Fruit fly (Drosophila melanogaster) whole organism, wandering third instar larva: ENCODE results near the gene dj-1beta.

Source experiments
- Abd-B ChIP-seq: fragments of >200 bp; optimal IDR thresholded peaks from 2 replicates; lab custom pipeline; 2017; ENCODE audit warnings: missing biosample characterization, missing genetic modification characterization
- CG32264 ChIP-seq: fragments of 200-800 bp; sonication (Bioruptor generic); optimal IDR thresholded peaks from 2 replicates; lab custom pipeline; 2016; ENCODE audit warnings: missing biosample characterization, missing genetic modification characterization
- CG9705 ChIP-seq: fragments of 200-800 bp; sonication (Bioruptor generic); optimal IDR thresholded peaks from 2 replicates; lab custom pipeline; 2018; ENCODE audit warnings: missing biosample characterization, mild to moderate bottlenecking, missing genetic modification characterization
- Dfd ChIP-seq: fragments of >200 bp; optimal IDR thresholded peaks from 2 replicates; lab custom pipeline; 2017; ENCODE audit warnings: missing biosample characterization, missing genetic modification characterization
- Dif ChIP-seq: fragments of 200-275, 200-300 bp; sonication (Bioruptor generic); optimal IDR thresholded peaks from 2 replicates; lab custom pipeline; 2018; ENCODE audit warnings: missing biosample characterization, missing genetic modification characterization; ENCODE audit not compliant: partially characterized antibody
- GATAd ChIP-seq: sonication (Bioruptor generic); optimal IDR thresholded peaks from 2 replicates; lab custom pipeline; 2016; ENCODE audit warnings: missing biosample characterization, missing genetic modification characterization
- HLH106 ChIP-seq: fragments of 200-800 bp; optimal IDR thresholded peaks from 3 replicates; lab custom pipeline; 2019; ENCODE audit warnings: missing biosample characterization, mild to moderate bottlenecking, missing genetic modification characterization, moderate library complexity
- Hnf4 ChIP-seq: fragments of 200-800 bp; sonication (Bioruptor generic); optimal IDR thresholded peaks from 2 replicates; lab custom pipeline; 2016; ENCODE audit warnings: missing biosample characterization, mild to moderate bottlenecking, missing genetic modification characterization
- Hr78 ChIP-seq: fragments of >200 bp; optimal IDR thresholded peaks from 2 replicates; lab custom pipeline; 2017; ENCODE audit warnings: missing biosample characterization, missing genetic modification characterization
- Hr83 ChIP-seq: fragments of 200-300 bp; sonication (Bioruptor generic); optimal IDR thresholded peaks from 2 replicates; lab custom pipeline; 2016; ENCODE audit warnings: missing biosample characterization, mild to moderate bottlenecking, missing genetic modification characterization, moderate library complexity; ENCODE audit not compliant: poor library complexity, severe bottlenecking
- Jra ChIP-seq: sonication (Bioruptor generic); optimal IDR thresholded peaks from 2 replicates; lab custom pipeline; 2016; ENCODE audit warnings: missing biosample characterization, missing genetic modification characterization
- Mio ChIP-seq: sonication (Bioruptor generic); optimal IDR thresholded peaks from 2 replicates; lab custom pipeline; 2016; ENCODE audit warnings: missing biosample characterization, missing genetic modification characterization
- Myc ChIP-seq: fragments of >200 bp; optimal IDR thresholded peaks from 2 replicates; lab custom pipeline; 2017
- N ChIP-seq: fragments of >200 bp; optimal IDR thresholded peaks from 2 replicates; lab custom pipeline; 2018; ENCODE audit warnings: missing biosample characterization, missing external identifiers, missing genetic modification characterization
- OdsH ChIP-seq: fragments of 200-800 bp; sonication (Bioruptor generic); optimal IDR thresholded peaks from 2 replicates; lab custom pipeline; 2016; ENCODE audit warnings: missing biosample characterization, mild to moderate bottlenecking, missing genetic modification characterization
- Rel ChIP-seq, 2 experiments: fragments of 200-800 bp; sonication (Bioruptor generic) in 1 of 2; optimal IDR thresholded peaks; 2 replicates in 1 of 2; 3 replicates in 1 of 2; lab custom pipeline; 2016 to 2019; ENCODE audit warnings: mild to moderate bottlenecking in 2 of 2, missing biosample characterization in 2 of 2, missing genetic modification characterization in 2 of 2, moderate library complexity in 1 of 2
- Vsx2 ChIP-seq: fragments of 200-300, 225-300 bp; sonication (Bioruptor generic); optimal IDR thresholded peaks from 2 replicates; lab custom pipeline; 2018; ENCODE audit warnings: missing biosample characterization, missing genetic modification characterization; ENCODE audit not compliant: partially characterized antibody
- br ChIP-seq: fragments of 200-800 bp; sonication (Bioruptor generic); optimal IDR thresholded peaks from 2 replicates; lab custom pipeline; 2016; ENCODE audit warnings: missing biosample characterization, missing genetic modification characterization
- brk ChIP-seq: fragments of 200-800 bp; sonication (Bioruptor generic); optimal IDR thresholded peaks from 2 replicates; lab custom pipeline; 2016; ENCODE audit warnings: missing biosample characterization, mild to moderate bottlenecking, missing genetic modification characterization
- dl ChIP-seq, 2 experiments: fragments of 175-275, 200-275 bp in 1 of 2; fragments of 200-275 bp in 1 of 2; sonication (Bioruptor generic); optimal IDR thresholded peaks; lab custom pipeline; 2018; ENCODE audit warnings: mild to moderate bottlenecking in 2 of 2, missing biosample characterization in 2 of 2, missing genetic modification characterization in 2 of 2, moderate library complexity in 2 of 2; ENCODE audit not compliant: partially characterized antibody in 2 of 2, insufficient read depth in 1 of 2
- dmrt93B ChIP-seq: fragments of 200-800 bp; sonication (Bioruptor generic); optimal IDR thresholded peaks from 2 replicates; lab custom pipeline; 2018; ENCODE audit warnings: missing biosample characterization, mild to moderate bottlenecking, missing genetic modification characterization
- dsf ChIP-seq: sonication (Bioruptor generic); optimal IDR thresholded peaks from 2 replicates; lab custom pipeline; 2016; ENCODE audit warnings: missing biosample characterization, missing genetic modification characterization, borderline replicate concordance
- ey ChIP-seq: fragments of 200-800 bp; sonication (Bioruptor generic); optimal IDR thresholded peaks from 2 replicates; lab custom pipeline; 2016; ENCODE audit warnings: missing biosample characterization, missing genetic modification characterization
- foxo ChIP-seq, 2 experiments: fragments of 200-800 bp; sonication (Bioruptor generic); optimal IDR thresholded peaks; 2 replicates in 1 of 2; 3 replicates in 1 of 2; lab custom pipeline; 2016 to 2017; ENCODE audit warnings: missing biosample characterization in 2 of 2, missing genetic modification characterization in 2 of 2
- fru ChIP-seq: fragments of 200-800 bp; sonication (Bioruptor generic); optimal IDR thresholded peaks from 3 replicates; lab custom pipeline; 2016; ENCODE audit warnings: missing biosample characterization, mild to moderate bottlenecking, missing genetic modification characterization
- h ChIP-seq: fragments of 200-800 bp; sonication (Bioruptor generic); optimal IDR thresholded peaks from 3 replicates; lab custom pipeline; 2016; ENCODE audit warnings: missing biosample characterization, mild to moderate bottlenecking, missing genetic modification characterization
- jim ChIP-seq: fragments of 175-275, 200-325 bp; sonication (Bioruptor generic); optimal IDR thresholded peaks from 2 replicates; lab custom pipeline; 2016; ENCODE audit warnings: missing biosample characterization, mild to moderate bottlenecking, missing genetic modification characterization
- lola ChIP-seq: fragments of >200 bp; optimal IDR thresholded peaks from 2 replicates; lab custom pipeline; 2017; ENCODE audit warnings: missing biosample characterization, missing genetic modification characterization
- pan ChIP-seq: fragments of >200 bp; optimal IDR thresholded peaks from 2 replicates; lab custom pipeline; 2017
- psq ChIP-seq: fragments of 200-800 bp; sonication (Bioruptor generic); optimal IDR thresholded peaks from 3 replicates; lab custom pipeline; 2017; ENCODE audit warnings: missing biosample characterization, mild to moderate bottlenecking, missing genetic modification characterization, moderate library complexity
- rgr ChIP-seq: fragments of 200-800 bp; sonication (Bioruptor generic); optimal IDR thresholded peaks from 3 replicates; lab custom pipeline; 2016; ENCODE audit warnings: missing biosample characterization, mild to moderate bottlenecking, missing genetic modification characterization
- sage ChIP-seq: fragments of 200-800 bp; sonication (Bioruptor generic); optimal IDR thresholded peaks from 2 replicates; lab custom pipeline; 2016; ENCODE audit warnings: missing biosample characterization, mild to moderate bottlenecking, missing genetic modification characterization
- sv ChIP-seq: fragments of 200-800 bp; sonication (Bioruptor generic); optimal IDR thresholded peaks from 3 replicates; lab custom pipeline; 2016; ENCODE audit warnings: missing biosample characterization, missing genetic modification characterization
- tai ChIP-seq: sonication (Bioruptor generic); optimal IDR thresholded peaks from 2 replicates; lab custom pipeline; 2016; ENCODE audit warnings: missing biosample characterization, missing genetic modification characterization
- woc ChIP-seq: sonication (Bioruptor generic); optimal IDR thresholded peaks from 2 replicates; lab custom pipeline; 2016; ENCODE audit warnings: missing biosample characterization, mild to moderate bottlenecking, missing genetic modification characterization

dj-1beta gene

dm6 chr3R:30821968-30822449 lies 15.1 kb downstream of the dj-1beta start:
- TF ChIP-seq dl (GFP tag; optimal IDR thresholded peaks at IDR 0.05; lab: Kevin White, UChicago; ENCODE audit: insufficient read depth in 1 of 2, partially characterized antibody in 2 of 2), result peak in 1 of 2 experiments; percentile 68
- TF ChIP-seq Vsx2 (GFP tag; lab: Kevin White, UChicago), result peak; percentile 4
- TF ChIP-seq Dif (GFP tag; lab: Kevin White, UChicago), result peak; percentile 62
- peak; percentile 75 for TF ChIP-seq Rel (GFP tag; optimal IDR thresholded peaks at IDR 0.05; lab: Kevin White, UChicago)
- TF ChIP-seq Rel (tag; optimal IDR thresholded peaks at IDR 0.05; lab: Kevin White, UChicago), result peak; percentile 99
- TF ChIP-seq Jra (GFP tag; lab: Kevin White, UChicago), result no peak
- peak; percentile 10 for TF ChIP-seq fru (GFP tag; lab: Kevin White, UChicago)
- TF ChIP-seq ey, result no peak
- TF ChIP-seq, all 38 proteins: peak for 5

dm6 chr3R:30827544-30827943 lies 20.6 kb downstream of the dj-1beta start, which contains the start of gene CG15544:
CG15544 (plus strand) TSS chr3R:30827819.
- TF ChIP-seq Hr78 (GFP tag; lab: Kevin White, UChicago) (no peak), N (GFP tag; lab: Kevin White, UChicago) (no peak), brk (GFP tag; lab: Kevin White, UChicago) (no peak), HLH106 (tag; lab: Kevin White, UChicago) (no peak), Mio (GFP tag; lab: Kevin White, UChicago) (no peak), jim (no peak), CG9705 (no peak), h (GFP tag; lab: Kevin White, UChicago) (no peak), fru (GFP tag; lab: Kevin White, UChicago) (no peak), dmrt93B (no peak), tai (GFP tag; lab: Kevin White, UChicago) (no peak), Jra (GFP tag; lab: Kevin White, UChicago) (no peak), Dif (GFP tag; lab: Kevin White, UChicago) (peak; percentile 5), Myc (lab: Kevin White, UChicago) (no peak), ey (no peak), Hnf4 (GFP tag; lab: Kevin White, UChicago) (no peak), Hr83 (GFP tag; lab: Kevin White, UChicago) (no peak), dl (GFP tag; optimal IDR thresholded peaks at IDR 0.05; lab: Kevin White, UChicago; ENCODE audit: insufficient read depth in 1 of 2, partially characterized antibody in 2 of 2) (peak in 1 of 2 experiments; percentile 49), OdsH (GFP tag; lab: Kevin White, UChicago) (no peak), Vsx2 (GFP tag; lab: Kevin White, UChicago) (peak; percentile 74), psq (GFP tag; lab: Kevin White, UChicago) (peak; percentile 3), CG32264 (GFP tag; lab: Kevin White, UChicago) (no peak)

- no peak for TF ChIP-seq dl (GFP tag; optimal IDR thresholded peaks at IDR 0.05; lab: Kevin White, UChicago; ENCODE audit: insufficient read depth in 1 of 2, partially characterized antibody in 2 of 2)
- peak in 1 of 2 experiments; percentile 7 for TF ChIP-seq foxo (GFP tag; optimal IDR thresholded peaks at IDR 0.05; lab: Kevin White, UChicago)
- TF ChIP-seq, all 38 proteins: peak for 1
These were observed 21.6 kb downstream of the dj-1beta start for dm6 chr3R:30828433-30829034.

- TF ChIP-seq tai (GFP tag; lab: Kevin White, UChicago) (no peak), br (GFP tag; lab: Kevin White, UChicago) (no peak), dl (GFP tag; optimal IDR thresholded peaks at IDR 0.05; lab: Kevin White, UChicago; ENCODE audit: insufficient read depth in 1 of 2, partially characterized antibody in 2 of 2) (no peak), dsf (no peak), h (GFP tag; lab: Kevin White, UChicago) (no peak), lola (GFP tag; lab: Kevin White, UChicago) (no peak), OdsH (GFP tag; lab: Kevin White, UChicago) (no peak), HLH106 (tag; lab: Kevin White, UChicago) (no peak), Dfd (GFP tag; lab: Kevin White, UChicago) (no peak)
- TF ChIP-seq, all 38 proteins: peak for 0
These were observed 25.2 kb downstream of the dj-1beta start for dm6 chr3R:30832130-30832529.

dm6 chr3R:30833078-30833477 lies 26.2 kb downstream of the dj-1beta start:
- TF ChIP-seq OdsH (GFP tag; lab: Kevin White, UChicago) (peak; percentile 46), GATAd (GFP tag; lab: Kevin White, UChicago) (no peak), CG9705 (no peak), dl (GFP tag; optimal IDR thresholded peaks at IDR 0.05; lab: Kevin White, UChicago; ENCODE audit: insufficient read depth in 1 of 2, partially characterized antibody in 2 of 2) (no peak), h (GFP tag; lab: Kevin White, UChicago) (peak; percentile 50), Abd-B (GFP tag; lab: Kevin White, UChicago) (no peak), Vsx2 (GFP tag; lab: Kevin White, UChicago) (no peak), Dfd (GFP tag; lab: Kevin White, UChicago) (no peak), CG32264 (GFP tag; lab: Kevin White, UChicago) (no peak), sv (GFP tag; lab: Kevin White, UChicago) (no peak), lola (GFP tag; lab: Kevin White, UChicago) (no peak), Mio (GFP tag; lab: Kevin White, UChicago) (no peak), sage (GFP tag; lab: Kevin White, UChicago) (no peak), foxo (GFP tag; optimal IDR thresholded peaks at IDR 0.05; lab: Kevin White, UChicago) (peak in 1 of 2 experiments; percentile 66), rgr (GFP tag; lab: Kevin White, UChicago) (peak; percentile 59), Hnf4 (GFP tag; lab: Kevin White, UChicago) (peak; percentile 40), fru (GFP tag; lab: Kevin White, UChicago) (peak; percentile 19), woc (no peak), jim (no peak), Myc (lab: Kevin White, UChicago) (no peak), dmrt93B (no peak), N (GFP tag; lab: Kevin White, UChicago) (no peak), pan (lab: Kevin White, UChicago) (no peak), psq (GFP tag; lab: Kevin White, UChicago) (peak; percentile 39), ey (peak; percentile 4)
